Fruit fly (Drosophila melanogaster): Measurements from ENCODE around the gene CG46308.

DNA sequence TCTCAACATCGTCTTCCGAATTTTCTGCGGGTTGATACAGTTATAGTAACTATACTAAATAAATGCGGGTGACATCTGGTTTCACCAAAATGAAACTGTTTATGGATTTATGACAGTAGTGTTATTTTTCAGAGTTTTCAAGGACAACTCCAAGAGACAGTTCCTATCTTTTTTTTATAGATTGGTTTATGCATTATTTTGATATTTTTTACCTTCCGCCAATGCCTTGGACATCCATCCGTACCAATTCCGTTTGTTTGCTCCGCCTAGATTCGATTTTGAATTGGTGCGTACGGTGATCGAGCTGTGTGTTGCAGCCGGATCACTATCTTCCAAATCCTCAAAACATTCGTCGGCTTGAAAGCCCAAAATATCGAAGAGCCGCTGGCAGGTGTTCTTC, 80.4 kb downstream of the CG46308 start, which contains the start of gene CG16853:
- TF ChIP-seq CG8478 (optimal IDR thresholded peaks at IDR 0.05) (no peak), EcR (GFP tag; optimal IDR thresholded peaks at IDR 0.05) (no peak), pan (optimal IDR thresholded peaks at IDR 0.05) (no peak)
